Worm (Caenorhabditis elegans): Measurements from ENCODE around the gene F01F1.2.

ce11 chrIII:5845483-5845882, 32.9 kb upstream of the F01F1.2 start:
- TF ChIP-seq nhr-12 (tag; optimal IDR thresholded peaks at IDR 0.05) (no peak), cnd-1 (tag; optimal IDR thresholded peaks at IDR 0.05) (no peak), ceh-39 (tag; optimal IDR thresholded peaks at IDR 0.05) (no peak), snpc-4 (tag; optimal IDR thresholded peaks at IDR 0.05) (no peak), lin-13 (tag; optimal IDR thresholded peaks at IDR 0.05) (no peak), ztf-11 (tag; optimal IDR thresholded peaks at IDR 0.05) (no peak), hlh-1 (tag; optimal IDR thresholded peaks at IDR 0.05) (no peak), nhr-237 (tag; optimal IDR thresholded peaks at IDR 0.05) (no peak), unc-62 (GFP tag; optimal IDR thresholded peaks at IDR 0.05) (no peak), elt-3 (tag; optimal IDR thresholded peaks at IDR 0.05) (no peak)

Data from whole organism, mixed stage, embryonic.